Fruit fly (Drosophila melanogaster): ENCODE measurements around the gene MFS3.

The MFS3 gene

DNA sequence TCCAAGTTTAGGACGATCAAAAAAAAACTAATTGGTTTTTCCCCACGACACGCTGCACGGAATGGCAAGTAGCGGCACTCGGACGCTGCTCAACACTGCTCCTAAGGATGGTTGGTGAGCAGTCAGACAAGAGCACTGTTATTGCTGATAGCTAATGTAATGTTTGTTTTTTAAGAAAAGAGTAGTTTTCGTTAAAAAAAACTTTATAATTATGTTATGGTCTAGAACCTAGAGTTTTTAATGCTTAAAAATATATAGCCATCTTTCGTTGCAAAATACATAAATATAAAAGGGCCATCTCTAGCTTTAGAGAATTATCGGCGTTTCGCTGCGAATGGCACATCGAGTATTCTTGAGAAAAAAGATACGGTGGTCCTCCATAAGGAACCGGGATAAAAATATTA lies 29.7 kb downstream of the MFS3 start, which contains the start of the genes Charon and CG4887 (continued):
- no peak for TF ChIP-seq CG5180 (GFP tag; optimal IDR thresholded peaks at IDR 0.05)
- no peak for TF ChIP-seq bowl (GFP tag; IDR thresholded peaks at IDR 0.05)
- peak; percentile 87 for TF ChIP-seq fu2 (GFP tag; optimal IDR thresholded peaks at IDR 0.05)
- TF ChIP-seq CG9797 (GFP tag; optimal IDR thresholded peaks at IDR 0.05) = peak; percentile 5
- TF ChIP-seq run (tag; optimal IDR thresholded peaks at IDR 0.05) = no peak
- peak; percentile 84 for TF ChIP-seq CG16863 (GFP tag; optimal IDR thresholded peaks at IDR 0.05)
- no peak for TF ChIP-seq CG18262 (tag; optimal IDR thresholded peaks at IDR 0.05)
- peak; percentile 22 for TF ChIP-seq pfk (GFP tag; optimal IDR thresholded peaks at IDR 0.05)
- no peak for TF ChIP-seq nau (GFP tag; optimal IDR thresholded peaks at IDR 0.05)
- peak; percentile 49; the same call in 1 of the 2 replicates for TF ChIP-seq gt (GFP tag; IDR thresholded peaks at IDR 0.05)
- no peak for TF ChIP-seq D19A (tag; optimal IDR thresholded peaks at IDR 0.05)
- peak; percentile 43; the same call in 1 of the 2 replicates for TF ChIP-seq Adf1 (GFP tag; IDR thresholded peaks at IDR 0.05)
- TF ChIP-seq HLH54F (GFP tag; optimal IDR thresholded peaks at IDR 0.05) = peak; percentile 90
- peak; percentile 52; the same call in 1 of the 2 replicates for TF ChIP-seq Nf-YA (GFP tag; IDR thresholded peaks at IDR 0.05)
- no peak for TF ChIP-seq Eip74EF (GFP tag; optimal IDR thresholded peaks at IDR 0.05)
- TF ChIP-seq trh (GFP tag; optimal IDR thresholded peaks at IDR 0.05) = peak; percentile 73
- peak; percentile 89 for TF ChIP-seq B-H2 (GFP tag; optimal IDR thresholded peaks at IDR 0.05)
- peak; percentile 57; the same call in 2 of the 3 replicates for TF ChIP-seq HLH4C (GFP tag; IDR thresholded peaks at IDR 0.05; ENCODE audit: partially characterized antibody)
- no peak for TF ChIP-seq CG15073 (GFP tag; optimal IDR thresholded peaks at IDR 0.05)
- peak; percentile 85 for TF ChIP-seq YL-1 (GFP tag; optimal IDR thresholded peaks at IDR 0.05)
- peak; percentile 69 for TF ChIP-seq sna (GFP tag; IDR thresholded peaks at IDR 0.05; ENCODE audit: partially characterized antibody)
- peak; percentile 75 for TF ChIP-seq CG10209 (GFP tag; optimal IDR thresholded peaks at IDR 0.05)
- peak; percentile 68; the same call in 1 of the 2 replicates for TF ChIP-seq klu (GFP tag; IDR thresholded peaks at IDR 0.05)
- peak; percentile 74 for TF ChIP-seq CG4854 (GFP tag; optimal IDR thresholded peaks at IDR 0.05)
- peak; percentile 97 for TF ChIP-seq sens (GFP tag)
- peak; percentile 85; the same call in 2 of the 3 replicates for TF ChIP-seq knrl (GFP tag; IDR thresholded peaks at IDR 0.05; ENCODE audit: partially characterized antibody)
- TF ChIP-seq sd (tag; optimal IDR thresholded peaks at IDR 0.05) = no peak
- no peak for TF ChIP-seq CG18764 (GFP tag; optimal IDR thresholded peaks at IDR 0.05)
- peak; percentile 58; the same call in 1 of the 2 replicates for TF ChIP-seq hbn (GFP tag; IDR thresholded peaks at IDR 0.05; ENCODE audit: partially characterized antibody)
- TF ChIP-seq kay (GFP tag; optimal IDR thresholded peaks at IDR 0.05) = peak; percentile 70
- peak; percentile 96 for TF ChIP-seq Med (GFP tag)
- TF ChIP-seq Xbp1 (GFP tag; optimal IDR thresholded peaks at IDR 0.05) = peak; percentile 89
- TF ChIP-seq Usf (GFP tag; optimal IDR thresholded peaks at IDR 0.05) = peak; percentile 53
- peak; percentile 76; the same call in 1 of the 2 replicates for TF ChIP-seq inv (GFP tag; IDR thresholded peaks at IDR 0.05; ENCODE audit: partially characterized antibody)
- TF ChIP-seq CG7271 (tag; optimal IDR thresholded peaks at IDR 0.05) = peak; percentile 35
- peak; percentile 92 for TF ChIP-seq CG3847 (GFP tag; IDR thresholded peaks at IDR 0.05)
- peak; percentile 48 for TF ChIP-seq disco-r (GFP tag; optimal IDR thresholded peaks at IDR 0.05)
- TF ChIP-seq CG10654 (GFP tag; optimal IDR thresholded peaks at IDR 0.05) = peak; percentile 85
- peak; percentile 77 for TF ChIP-seq CG6689 (GFP tag; IDR thresholded peaks at IDR 0.05)
- peak; percentile 76 for TF ChIP-seq CG1647 (GFP tag; optimal IDR thresholded peaks at IDR 0.05)
- TF ChIP-seq so (GFP tag; IDR thresholded peaks at IDR 0.05) = peak; percentile 11; the same call in 1 of the 3 replicates
- peak; percentile 79 for TF ChIP-seq CG4328 (GFP tag; optimal IDR thresholded peaks at IDR 0.05)
- peak; percentile 87 for TF ChIP-seq tin (GFP tag; optimal IDR thresholded peaks at IDR 0.05)
- peak; percentile 72 for TF ChIP-seq CG1792 (GFP tag; optimal IDR thresholded peaks at IDR 0.05)
- peak; percentile 58; the same call in 1 of the 3 replicates for TF ChIP-seq C15 (GFP tag; IDR thresholded peaks at IDR 0.05)
- TF ChIP-seq Hr3 (GFP tag; optimal IDR thresholded peaks at IDR 0.05) = peak; percentile 83
- peak; percentile 73 for TF ChIP-seq HHEX (GFP tag; optimal IDR thresholded peaks at IDR 0.05)
- TF ChIP-seq Lpt (GFP tag; optimal IDR thresholded peaks at IDR 0.05) = no peak
- peak; percentile 67 for TF ChIP-seq Mes4 (GFP tag; optimal IDR thresholded peaks at IDR 0.05)
- TF ChIP-seq Dip3 (GFP tag; optimal IDR thresholded peaks at IDR 0.05) = peak; percentile 91
